Fruit fly (Drosophila melanogaster): Measurements from ENCODE around the gene CG2116.

- no peak for TF ChIP-seq Sox102F (GFP tag; optimal IDR thresholded peaks at IDR 0.05)
- TF ChIP-seq CG9139 (GFP tag; optimal IDR thresholded peaks at IDR 0.05): no peak
- TF ChIP-seq CG32006 (GFP tag; optimal IDR thresholded peaks at IDR 0.05): no peak
- no peak for TF ChIP-seq CG8119 (GFP tag; IDR thresholded peaks at IDR 0.05)
- TF ChIP-seq CG6808 (GFP tag; optimal IDR thresholded peaks at IDR 0.05): no peak
- TF ChIP-seq Ets96B (tag; optimal IDR thresholded peaks at IDR 0.05): no peak
- TF ChIP-seq Gug (GFP tag; IDR thresholded peaks at IDR 0.05): no peak
- TF ChIP-seq cyc (GFP tag; optimal IDR thresholded peaks at IDR 0.05): no peak
- no peak for TF ChIP-seq Hr4 (GFP tag; optimal IDR thresholded peaks at IDR 0.05)
- no peak for TF ChIP-seq Met (GFP tag; optimal IDR thresholded peaks at IDR 0.05)
These were observed 14.3 kb upstream of the CG2116 start for dm6 chrX:8115343-8115676.

All from whole organism, prepupa.